Fruit fly (Drosophila melanogaster): ENCODE results near the gene CG32235.
A peak's percentile ranks its signal among the peaks of the same experiment; 100 is the strongest.

The CG32235 gene

DNA sequence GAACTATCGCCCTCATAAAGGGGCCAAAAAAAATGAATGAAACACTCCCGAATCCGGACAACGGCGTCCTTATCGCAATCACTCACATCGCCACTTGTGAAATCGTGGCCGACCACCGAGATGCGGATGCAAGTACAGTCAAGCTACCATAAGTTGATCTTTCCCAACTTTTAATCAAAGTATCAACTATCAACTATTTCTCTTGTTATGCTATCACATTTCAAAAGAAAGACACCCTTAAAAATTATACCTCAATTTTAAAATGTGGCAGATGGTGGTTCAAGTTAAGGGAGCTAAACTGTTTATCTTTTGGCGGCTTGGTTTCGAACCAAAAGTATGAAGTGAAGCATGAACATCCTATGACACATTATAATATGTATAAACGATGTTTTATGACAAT lies 6.1 kb downstream of the CG32235 start (continued):
- TF ChIP-seq vfl (GFP tag; optimal IDR thresholded peaks at IDR 0.05) (no peak), ash1 (GFP tag; optimal IDR thresholded peaks at IDR 0.05) (no peak), tap (tag; optimal IDR thresholded peaks at IDR 0.05) (peak; percentile 6), row (GFP tag; IDR thresholded peaks at IDR 0.05) (0 out of 3 replicates have a peak, but pooled peaks have one; percentile 32), Lpt (GFP tag; optimal IDR thresholded peaks at IDR 0.05) (no peak), pfk (GFP tag; optimal IDR thresholded peaks at IDR 0.05) (no peak), CG2875 (GFP tag; optimal IDR thresholded peaks at IDR 0.05) (no peak), CG8924 (tag; optimal IDR thresholded peaks at IDR 0.05) (no peak), fd102C (GFP tag; optimal IDR thresholded peaks at IDR 0.05) (no peak), fd64A (GFP tag; optimal IDR thresholded peaks at IDR 0.05) (no peak), CG1832 (GFP tag; optimal IDR thresholded peaks at IDR 0.05) (no peak), gem (tag; optimal IDR thresholded peaks at IDR 0.05) (peak; percentile 2), bsh (GFP tag; optimal IDR thresholded peaks at IDR 0.05) (no peak), Max (GFP tag; optimal IDR thresholded peaks at IDR 0.05) (no peak), Ssrp (tag; optimal IDR thresholded peaks at IDR 0.05) (no peak), ERR (GFP tag; optimal IDR thresholded peaks at IDR 0.05) (no peak), chn (GFP tag; optimal IDR thresholded peaks at IDR 0.05) (no peak), lab (GFP tag; optimal IDR thresholded peaks at IDR 0.05) (no peak), CG31224 (GFP tag; IDR thresholded peaks at IDR 0.05) (no peak), hkb (optimal IDR thresholded peaks at IDR 0.05) (no peak), hkb (GFP tag; IDR thresholded peaks at IDR 0.05) (no peak), CG11723 (GFP tag; optimal IDR thresholded peaks at IDR 0.05) (no peak), slbo (GFP tag; IDR thresholded peaks at IDR 0.05) (0 out of 2 replicates have a peak, but pooled peaks have one; percentile 30), Xrp1 (GFP tag; IDR thresholded peaks at IDR 0.05) (no peak), CG5180 (GFP tag; optimal IDR thresholded peaks at IDR 0.05) (no peak), Dek (tag; optimal IDR thresholded peaks at IDR 0.05) (no peak), CG15073 (GFP tag; optimal IDR thresholded peaks at IDR 0.05) (no peak), kah (GFP tag; optimal IDR thresholded peaks at IDR 0.05) (no peak), CG8388 (GFP tag; optimal IDR thresholded peaks at IDR 0.05) (no peak), ci (GFP tag; IDR thresholded peaks at IDR 0.05) (peak; percentile 55; the same call in 1 of the 3 replicates), CG5245 (GFP tag; optimal IDR thresholded peaks at IDR 0.05) (no peak), CG14667 (GFP tag; IDR thresholded peaks at IDR 0.05) (no peak), kni (GFP tag; optimal IDR thresholded peaks at IDR 0.05) (no peak), CkIIα-i1 (GFP tag; IDR thresholded peaks at IDR 0.05) (no peak)

DNA sequence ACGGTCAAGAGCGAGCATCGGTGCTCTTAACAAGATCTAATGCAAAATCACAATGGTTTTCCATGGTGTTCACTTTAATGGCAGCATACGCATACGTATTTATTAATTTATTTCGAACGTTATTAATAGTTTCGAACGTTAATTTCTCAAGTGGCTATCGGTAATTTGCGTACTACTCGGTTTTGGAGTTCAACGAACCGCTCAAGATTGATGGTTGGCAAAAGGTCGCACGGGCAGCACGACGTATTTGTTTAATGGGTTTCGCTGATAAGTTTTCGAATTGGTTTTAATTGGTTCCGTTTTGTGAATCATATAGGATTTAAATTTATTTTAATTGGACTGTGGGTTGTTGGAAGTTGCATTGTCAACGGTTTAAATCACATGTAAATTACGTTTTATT lies 7.2 kb downstream of the CG32235 start:
- no peak for TF ChIP-seq CG33557 (GFP tag; optimal IDR thresholded peaks at IDR 0.05)
- peak; percentile 61; the same call in 1 of the 4 replicates for TF ChIP-seq chinmo (GFP tag; IDR thresholded peaks at IDR 0.05; ENCODE audit: partially characterized antibody)
- no peak for TF ChIP-seq unpg (GFP tag; optimal IDR thresholded peaks at IDR 0.05)
- TF ChIP-seq CG10979 (tag; optimal IDR thresholded peaks at IDR 0.05) = no peak
- no peak for TF ChIP-seq CG2120 (GFP tag; optimal IDR thresholded peaks at IDR 0.05)
- no peak for TF ChIP-seq ab (GFP tag; optimal IDR thresholded peaks at IDR 0.05)
- no peak for TF ChIP-seq Dbx (GFP tag; IDR thresholded peaks at IDR 0.05)
- no peak for TF ChIP-seq CG3163 (GFP tag; optimal IDR thresholded peaks at IDR 0.05)
- no peak for TF ChIP-seq Fer3 (tag; optimal IDR thresholded peaks at IDR 0.05)
- TF ChIP-seq nerfin-1 (tag; optimal IDR thresholded peaks at IDR 0.05) = no peak
- TF ChIP-seq sens (GFP tag) = peak; percentile 12
